Worm (Caenorhabditis elegans): ENCODE results near the gene F47B8.14.
"Not testable (repeated sequence)": the region's sequence is repeated elsewhere in the genome, so short reads cannot be mapped to it uniquely, and the experiment has no call there.

F47B8.14 gene

ce11 chrV:14296499-14296898 lies 23.8 kb upstream of the F47B8.14 start, which contains the start of gene F14D7.3:
F14D7.3 (plus strand) TSS chrV:14296799.
- no peak for TF ChIP-seq nhr-85 (tag)
- TF ChIP-seq zag-1 (tag; optimal IDR thresholded peaks at IDR 0.05) = no peak
- no peak for TF ChIP-seq fkh-4 (tag; optimal IDR thresholded peaks at IDR 0.05; ENCODE audit: borderline replicate concordance)
- TF ChIP-seq efl-1 (optimal IDR thresholded peaks at IDR 0.05) = no peak
- no peak for TF ChIP-seq efl-1 (GFP tag; optimal IDR thresholded peaks at IDR 0.05 in 1 of 2)
- no peak for TF ChIP-seq nhr-90 (tag; optimal IDR thresholded peaks at IDR 0.05; ENCODE audit: poor library complexity)

ce11 chrV:14299569-14300064 lies 20.7 kb upstream of the F47B8.14 start, which contains the start of the genes spig-3 and F14D7.12:
spig-3 (minus strand) TSS chrV:14299669.
F14D7.12 (plus strand) TSS chrV:14300014.
- TF ChIP-seq skn-1 (tag; optimal IDR thresholded peaks at IDR 0.05) (no peak), mep-1 (tag; optimal IDR thresholded peaks at IDR 0.05) (no peak), ces-1 (GFP tag; optimal IDR thresholded peaks at IDR 0.05) (no peak), snu-23 (GFP tag; optimal IDR thresholded peaks at IDR 0.05) (no peak), efl-1 (optimal IDR thresholded peaks at IDR 0.05) (no peak), efl-1 (GFP tag; optimal IDR thresholded peaks at IDR 0.05 in 1 of 2) (peak in 1 of 2 experiments; percentile 49), unc-30 (tag; optimal IDR thresholded peaks at IDR 0.05) (no peak), tlp-1 (tag; optimal IDR thresholded peaks at IDR 0.05) (no peak)

- TF ChIP-seq tbx-2 (tag; optimal IDR thresholded peaks at IDR 0.05) (no peak), egl-27 (tag; optimal IDR thresholded peaks at IDR 0.05) (no peak), elt-2 (tag; optimal IDR thresholded peaks at IDR 0.05) (peak; percentile 4), unc-62 (GFP tag; optimal IDR thresholded peaks at IDR 0.05) (no peak), lsy-2 (tag; optimal IDR thresholded peaks at IDR 0.05) (no peak), swsn-7 (tag; optimal IDR thresholded peaks at IDR 0.05) (no peak)
Observed at ce11 chrV:14301076-14301475, 19.3 kb upstream of the F47B8.14 start, which contains the start of gene F14D7.6. F14D7.6 (plus strand) TSS chrV:14301413.

- not testable (repeated sequence) for TF ChIP-seq nhr-47 (tag; optimal IDR thresholded peaks at IDR 0.05); fkh-10 (GFP tag; optimal IDR thresholded peaks at IDR 0.05); jun-1 (tag; optimal IDR thresholded peaks at IDR 0.05)
Observed at ce11 chrV:14306771-14307170, 13.6 kb upstream of the F47B8.14 start, which contains the start of gene spig-4. spig-4 (minus strand) TSS chrV:14306871.

- not testable (repeated sequence) for TF ChIP-seq lin-35 (GFP tag; optimal IDR thresholded peaks at IDR 0.05); nhr-19 (GFP tag; conservative IDR thresholded peaks at IDR 0.05); C16A3.4 (tag; optimal IDR thresholded peaks at IDR 0.05)
Observed at ce11 chrV:14308164-14308563, 12.2 kb upstream of the F47B8.14 start, which contains the start of gene spig-5. spig-5 (plus strand) TSS chrV:14308464.

- TF ChIP-seq ets-5 (GFP tag; IDR thresholded peaks at IDR 0.05); nhr-47 (tag; optimal IDR thresholded peaks at IDR 0.05); Y116A8C.19 (tag; optimal IDR thresholded peaks at IDR 0.05; ENCODE audit: borderline replicate concordance): not testable (repeated sequence)
Observed at ce11 chrV:14309632-14310031, 10.7 kb upstream of the F47B8.14 start, which contains the start of gene F14D7.14. F14D7.14 (plus strand) TSS chrV:14309932.

- TF ChIP-seq sptf-1 (tag; optimal IDR thresholded peaks at IDR 0.05) = no peak
- TF ChIP-seq rnt-1 (tag; optimal IDR thresholded peaks at IDR 0.05) = no peak
- TF ChIP-seq fos-1 (tag; optimal IDR thresholded peaks at IDR 0.05) = no peak
Observed at ce11 chrV:14311115-14311514, 9.2 kb upstream of the F47B8.14 start, which contains the start of gene ddn-3. ddn-3 (minus strand) TSS chrV:14311215.

Data from whole organism, L1 larva.